Fruit fly (Drosophila melanogaster) whole organism, embryonic: ENCODE measurements around the gene Fst.

Experiments
- ATbp ChIP-seq: fragments of 200-800 bp; sonication (Bioruptor generic); optimal IDR thresholded peaks from 2 replicates; lab custom pipeline; 2017; ENCODE audit warnings: missing biosample characterization, mild to moderate bottlenecking, missing genetic modification characterization, missing genetic modification reagents
- Ada2b ChIP-seq: fragments of 200-800 bp; sonication (Bioruptor generic); IDR thresholded peaks from 2 replicates; pipeline ENCODE4 v1.3.6; 2022; ENCODE audit warnings: missing biosample characterization, missing genetic modification characterization
- Adf1 ChIP-seq: fragments of 200-800 bp; sonication (Bioruptor generic); IDR thresholded peaks from 2 replicates; pipeline ENCODE4 v1.3.6; 2022; ENCODE audit warnings: missing biosample characterization, missing genetic modification characterization
- Awh ChIP-seq: fragments of 200-800 bp; sonication (Bioruptor generic); IDR thresholded peaks from 2 replicates; pipeline ENCODE4, ENCODE4 v1.3.6; 2022; ENCODE audit warnings: missing biosample characterization, missing genetic modification characterization
- Bdp1 ChIP-seq: fragments of 200-800 bp; sonication (Bioruptor generic); optimal IDR thresholded peaks from 3 replicates; lab custom pipeline; 2016; ENCODE audit warnings: missing biosample characterization, missing genetic modification characterization
- CG10321 ChIP-seq: fragments of 200-800 bp; sonication (Bioruptor generic); IDR thresholded peaks from 2 replicates; pipeline ENCODE4 v1.3.6; 2022; ENCODE audit warnings: missing biosample characterization, missing genetic modification characterization
- CG10366 ChIP-seq: fragments of 200-800 bp; sonication (Bioruptor generic); IDR thresholded peaks from 2 replicates; pipeline ENCODE4 v1.3.6; 2022; ENCODE audit warnings: missing biosample characterization, missing genetic modification characterization
- CG10431 ChIP-seq: fragments of 200-800 bp; sonication (Bioruptor generic); optimal IDR thresholded peaks from 3 replicates; lab custom pipeline; 2018; ENCODE audit warnings: missing biosample characterization, mild to moderate bottlenecking, missing genetic modification characterization
- CG11504 ChIP-seq: fragments of 200-800 bp; sonication (Bioruptor generic); optimal IDR thresholded peaks from 3 replicates; lab custom pipeline; 2019; ENCODE audit warnings: missing biosample characterization, mild to moderate bottlenecking, missing genetic modification characterization, moderate library complexity
- CG1529 ChIP-seq: fragments of 200-800 bp; sonication (Bioruptor generic); optimal IDR thresholded peaks from 3 replicates; lab custom pipeline; 2018; ENCODE audit warnings: missing biosample characterization, missing genetic modification characterization
- CG16813 ChIP-seq: fragments of 200-800 bp; sonication (Bioruptor generic); IDR thresholded peaks from 3 replicates; pipeline ENCODE4 v1.3.6; 2022; ENCODE audit warnings: missing biosample characterization, missing genetic modification characterization; ENCODE audit not compliant: partially characterized antibody
- CG17912 ChIP-seq: fragments of 200-800 bp; sonication (Bioruptor generic); optimal IDR thresholded peaks from 2 replicates; lab custom pipeline; 2018; ENCODE audit warnings: missing biosample characterization, mild to moderate bottlenecking, missing genetic modification characterization
- CG32772 ChIP-seq: fragments of 200-800 bp; sonication (Bioruptor generic); IDR thresholded peaks from 2 replicates; pipeline ENCODE4 v1.3.6; 2022; ENCODE audit warnings: missing biosample characterization, missing genetic modification characterization
- CG4404 ChIP-seq: fragments of 200-800 bp; sonication (Bioruptor generic); IDR thresholded peaks from 2 replicates; pipeline ENCODE4 v1.3.6; 2022; ENCODE audit warnings: missing biosample characterization, missing genetic modification characterization
- CG6689 ChIP-seq: fragments of 200-800 bp; sonication (Bioruptor generic); IDR thresholded peaks from 2 replicates; pipeline ENCODE4 v1.3.6; 2022; ENCODE audit warnings: missing biosample characterization, missing genetic modification characterization
- CG6813 ChIP-seq: fragments of 200-800 bp; sonication (Bioruptor generic); optimal IDR thresholded peaks from 2 replicates; lab custom pipeline; 2017; ENCODE audit warnings: missing biosample characterization, missing genetic modification characterization, mild to moderate bottlenecking, moderate library complexity, missing genetic modification reagents
- CG9437 ChIP-seq: fragments of 200-800 bp; sonication (Bioruptor generic); optimal IDR thresholded peaks from 2 replicates; lab custom pipeline; 2018; ENCODE audit warnings: missing biosample characterization, mild to moderate bottlenecking, missing genetic modification characterization
- Drgx ChIP-seq: fragments of 200-800 bp; sonication (Bioruptor generic); IDR thresholded peaks from 2 replicates; pipeline ENCODE4 v1.3.6; 2022; ENCODE audit warnings: missing biosample characterization, missing genetic modification characterization
- Ets97D ChIP-seq: fragments of 200-800 bp; sonication (Bioruptor generic); optimal IDR thresholded peaks from 3 replicates; lab custom pipeline; 2016; ENCODE audit warnings: missing biosample characterization, missing genetic modification characterization
- Fer2 ChIP-seq: fragments of 200-800 bp; sonication (Bioruptor generic); optimal IDR thresholded peaks from 2 replicates; lab custom pipeline; 2018; ENCODE audit warnings: missing biosample characterization, mild to moderate bottlenecking, missing genetic modification characterization, moderate library complexity
- GATAe ChIP-seq: fragments of 200-800 bp; sonication (Bioruptor generic); conservative IDR thresholded peaks from 2 replicates; pipeline ENCODE4 v1.3.6; 2022; ENCODE audit warnings: missing biosample characterization, missing genetic modification characterization
- HLH54F ChIP-seq: fragments of 200-800 bp; sonication (Bioruptor generic); optimal IDR thresholded peaks from 3 replicates; lab custom pipeline; 2016; ENCODE audit warnings: missing biosample characterization, missing genetic modification characterization
- MBD-R2 ChIP-seq: fragments of 200-800 bp; sonication (Bioruptor generic); IDR thresholded peaks from 2 replicates; pipeline ENCODE4 v1.3.6; 2022; ENCODE audit warnings: missing biosample characterization, missing genetic modification characterization
- Max ChIP-seq: fragments of 200-800 bp; sonication (Bioruptor generic); optimal IDR thresholded peaks from 2 replicates; lab custom pipeline; 2016; ENCODE audit warnings: missing biosample characterization, mild to moderate bottlenecking, missing genetic modification characterization
- Ptx1 ChIP-seq: fragments of 200-800 bp; sonication (Bioruptor generic); IDR thresholded peaks from 2 replicates; pipeline ENCODE4 v1.3.6; 2022; ENCODE audit warnings: missing biosample characterization, missing genetic modification characterization
- Rfx ChIP-seq: fragments of 200-800 bp; sonication (Bioruptor generic); IDR thresholded peaks from 2 replicates; pipeline ENCODE4 v1.3.6; 2022; ENCODE audit warnings: missing biosample characterization, missing genetic modification characterization
- Rx ChIP-seq: fragments of 200-800 bp; sonication (Bioruptor generic); IDR thresholded peaks from 2 replicates; pipeline ENCODE4 v1.3.6; 2022; ENCODE audit warnings: missing biosample characterization, missing genetic modification characterization
- Spps ChIP-seq: fragments of 200-800 bp; sonication (Bioruptor generic); optimal IDR thresholded peaks from 2 replicates; lab custom pipeline; 2018; ENCODE audit warnings: missing biosample characterization, mild to moderate bottlenecking, missing genetic modification characterization
- Tbp ChIP-seq: fragments of >200 bp; optimal IDR thresholded peaks from 2 replicates; lab custom pipeline; 2018; ENCODE audit warnings: missing biosample characterization, missing genetic modification characterization
- ab ChIP-seq: fragments of 200-800 bp; sonication (Bioruptor generic); optimal IDR thresholded peaks from 2 replicates; lab custom pipeline; 2016; ENCODE audit warnings: missing biosample characterization, missing genetic modification characterization
- abd-A ChIP-seq: fragments of 200-800 bp; sonication (Bioruptor generic); optimal IDR thresholded peaks from 3 replicates; lab custom pipeline; 2019; ENCODE audit warnings: missing biosample characterization, mild to moderate bottlenecking, missing genetic modification characterization, moderate library complexity
- al ChIP-seq: fragments of 200-800 bp; sonication (Bioruptor generic); IDR thresholded peaks from 2 replicates; pipeline ENCODE4 v1.3.6; 2022; ENCODE audit warnings: missing biosample characterization, missing genetic modification characterization
- dan ChIP-seq: fragments of 200-800 bp; sonication (Bioruptor generic); IDR thresholded peaks from 2 replicates; pipeline ENCODE4 v1.3.6; 2022; ENCODE audit warnings: missing biosample characterization, missing genetic modification characterization
- exex ChIP-seq: fragments of 200-800 bp; sonication (Bioruptor generic); optimal IDR thresholded peaks from 4 replicates; lab custom pipeline; 2018; ENCODE audit warnings: missing biosample characterization, mild to moderate bottlenecking, missing genetic modification characterization, moderate library complexity
- fd3F ChIP-seq: fragments of 200-800 bp; sonication (Bioruptor generic); optimal IDR thresholded peaks from 2 replicates; lab custom pipeline; 2018; ENCODE audit warnings: missing biosample characterization, mild to moderate bottlenecking, missing genetic modification characterization, moderate library complexity
- gsb-n ChIP-seq: fragments of 200-800 bp; sonication (Bioruptor generic); optimal IDR thresholded peaks from 3 replicates; lab custom pipeline; 2018; ENCODE audit warnings: missing biosample characterization, mild to moderate bottlenecking, missing genetic modification characterization
- ind ChIP-seq: fragments of 200-800 bp; sonication (Bioruptor generic); optimal IDR thresholded peaks from 3 replicates; lab custom pipeline; 2016; ENCODE audit warnings: missing biosample characterization, missing genetic modification characterization
- jumu ChIP-seq: fragments of 200-800 bp; sonication (Bioruptor generic); optimal IDR thresholded peaks from 3 replicates; lab custom pipeline; 2016; ENCODE audit warnings: missing biosample characterization, missing genetic modification characterization
- lbe ChIP-seq: fragments of 200-800 bp; sonication (Bioruptor generic); optimal IDR thresholded peaks from 2 replicates; lab custom pipeline; 2016; ENCODE audit warnings: missing biosample characterization, mild to moderate bottlenecking, missing genetic modification characterization
- maf-S ChIP-seq: fragments of 200-800 bp; sonication (Bioruptor generic); optimal IDR thresholded peaks from 2 replicates; lab custom pipeline; 2016; ENCODE audit warnings: missing biosample characterization, missing genetic modification characterization
- oc ChIP-seq: fragments of 200-800 bp; sonication (Bioruptor generic); optimal IDR thresholded peaks from 2 replicates; lab custom pipeline; 2018; ENCODE audit warnings: missing biosample characterization, mild to moderate bottlenecking, missing genetic modification characterization, moderate library complexity
- psq ChIP-seq: fragments of 200-800 bp; sonication (Bioruptor generic); optimal IDR thresholded peaks from 2 replicates; lab custom pipeline; 2017; ENCODE audit warnings: missing biosample characterization, missing genetic modification characterization
- pum ChIP-seq: fragments of 200-800 bp; sonication (Bioruptor generic); optimal IDR thresholded peaks from 2 replicates; lab custom pipeline; 2016; ENCODE audit warnings: missing biosample characterization, missing genetic modification characterization
- sd ChIP-seq: fragments of 200-800 bp; sonication (Bioruptor generic); optimal IDR thresholded peaks from 3 replicates; lab custom pipeline; 2018; ENCODE audit warnings: missing biosample characterization, mild to moderate bottlenecking, missing genetic modification characterization, moderate library complexity
- slou ChIP-seq: fragments of 200-800 bp; sonication (Bioruptor generic); optimal IDR thresholded peaks from 3 replicates; lab custom pipeline; 2016; ENCODE audit warnings: missing biosample characterization, missing genetic modification characterization
- slp2 ChIP-seq: fragments of 200-800 bp; sonication (Bioruptor generic); optimal IDR thresholded peaks from 2 replicates; lab custom pipeline; 2016; ENCODE audit warnings: missing biosample characterization, missing genetic modification characterization
- sna ChIP-seq: fragments of 200-800 bp; sonication (Bioruptor generic); IDR thresholded peaks from 2 replicates; pipeline ENCODE4 v1.3.6; 2022; ENCODE audit warnings: missing biosample characterization, missing genetic modification characterization; ENCODE audit not compliant: partially characterized antibody
- stc ChIP-seq: fragments of 200-800 bp; sonication (Bioruptor generic); IDR thresholded peaks from 2 replicates; pipeline ENCODE4 v1.3.6; 2022; ENCODE audit warnings: missing biosample characterization, missing genetic modification characterization
- tup ChIP-seq: fragments of 200-800 bp; sonication (Bioruptor generic); optimal IDR thresholded peaks from 2 replicates; lab custom pipeline; 2016; ENCODE audit warnings: missing biosample characterization, mild to moderate bottlenecking, missing genetic modification characterization, moderate library complexity
- tx ChIP-seq: fragments of 200-800 bp; sonication (Bioruptor generic); optimal IDR thresholded peaks from 2 replicates; lab custom pipeline; 2016; ENCODE audit warnings: missing biosample characterization, missing genetic modification characterization
- unc-4 ChIP-seq: fragments of 200-800 bp; sonication (Bioruptor generic); IDR thresholded peaks from 2 replicates; pipeline ENCODE4 v1.3.6; 2022; ENCODE audit warnings: missing biosample characterization, missing genetic modification characterization; ENCODE audit not compliant: partially characterized antibody
- usp ChIP-seq: fragments of >200 bp; optimal IDR thresholded peaks from 2 replicates; lab custom pipeline; 2017; ENCODE audit warnings: missing biosample characterization, missing genetic modification characterization
- vnd ChIP-seq: fragments of 200-800 bp; sonication (Bioruptor generic); IDR thresholded peaks from 3 replicates; pipeline ENCODE4 v1.3.6; 2022; ENCODE audit warnings: missing biosample characterization, missing genetic modification characterization; ENCODE audit not compliant: partially characterized antibody

The Fst gene

dm6 chr3R:9605084-9605483 lies 40.9 kb downstream of the Fst start (continued):
- TF ChIP-seq Ptx1 (GFP tag; lab: Robert Waterston, UW) (0 out of 2 replicates have a peak, but pooled peaks have one; percentile 10), abd-A (no peak), dan (GFP tag; lab: Robert Waterston, UW) (no peak), CG32772 (GFP tag; lab: Robert Waterston, UW) (no peak), tup (GFP tag; lab: Kevin White, UChicago) (peak; percentile 8), CG16813 (GFP tag; lab: Robert Waterston, UW) (no peak), Bdp1 (no peak), CG6813 (no peak), maf-S (GFP tag; lab: Kevin White, UChicago) (no peak), Ets97D (GFP tag; lab: Kevin White, UChicago) (no peak), Rx (GFP tag; lab: Robert Waterston, UW) (no peak), ind (no peak), slou (GFP tag; lab: Kevin White, UChicago) (no peak), ATbp (GFP tag; lab: Kevin White, UChicago) (no peak), usp (no peak), Spps (tag; lab: Kevin White, UChicago) (peak; percentile 55), sd (no peak), CG10431 (GFP tag; lab: Kevin White, UChicago) (no peak), al (GFP tag; lab: Robert Waterston, UW) (no peak), pum (GFP tag; lab: Kevin White, UChicago) (peak; percentile 26), CG11504 (peak; percentile 29), ab (no peak), fd3F (GFP tag; lab: Kevin White, UChicago) (no peak), Drgx (peak; percentile 46; the same call in 1 of the 2 replicates), stc (GFP tag; lab: Robert Waterston, UW) (no peak), exex (tag; lab: Kevin White, UChicago) (no peak), HLH54F (GFP tag; lab: Kevin White, UChicago) (no peak), GATAe (GFP tag; lab: Robert Waterston, UW) (no peak), Rfx (no peak), slp2 (GFP tag; lab: Kevin White, UChicago) (peak; percentile 12), CG10366 (GFP tag; lab: Robert Waterston, UW) (no peak), Tbp (GFP tag; lab: Kevin White, UChicago) (no peak), Fer2 (tag; lab: Kevin White, UChicago) (no peak), lbe (GFP tag; lab: Kevin White, UChicago) (no peak), gsb-n (tag; lab: Kevin White, UChicago) (peak; percentile 62), sna (no peak), oc (tag; lab: Kevin White, UChicago) (no peak), jumu (GFP tag; lab: Kevin White, UChicago) (peak; percentile 35), CG1529 (no peak), Awh (no peak), Max (GFP tag; lab: Kevin White, UChicago) (no peak), CG4404 (GFP tag; lab: Robert Waterston, UW) (peak; percentile 35; the same call in 1 of the 2 replicates), Ada2b (GFP tag; lab: Robert Waterston, UW) (no peak), MBD-R2 (GFP tag; lab: Robert Waterston, UW) (no peak), vnd (GFP tag; lab: Robert Waterston, UW) (no peak), CG9437 (GFP tag; lab: Kevin White, UChicago) (no peak), CG17912 (GFP tag; lab: Kevin White, UChicago) (no peak), tx (GFP tag; lab: Kevin White, UChicago) (no peak), CG10321 (GFP tag; lab: Robert Waterston, UW) (no peak), CG6689 (GFP tag; lab: Robert Waterston, UW) (peak; percentile 55; the same call in 1 of the 2 replicates), unc-4 (GFP tag; lab: Robert Waterston, UW) (no peak), Adf1 (no peak), psq (GFP tag; lab: Kevin White, UChicago) (no peak)
